Fruit fly (Drosophila melanogaster): ENCODE measurements around the gene bun.

Gene bun

dm6 chr2L:12413899-12414298 is 132.5 kb downstream of the bun start:
- TF ChIP-seq Pif1B (GFP tag; optimal IDR thresholded peaks at IDR 0.05) (no peak), CG32121 (GFP tag; IDR thresholded peaks at IDR 0.05) (no peak), CG15710 (tag; optimal IDR thresholded peaks at IDR 0.05) (peak; percentile 1), Pif1A (GFP tag; optimal IDR thresholded peaks at IDR 0.05) (no peak), CG17806 (tag; optimal IDR thresholded peaks at IDR 0.05) (no peak), CG14655 (GFP tag; optimal IDR thresholded peaks at IDR 0.05) (peak; percentile 17), CG8301 (tag; optimal IDR thresholded peaks at IDR 0.05) (peak; percentile 18), EcR (GFP tag; optimal IDR thresholded peaks at IDR 0.05) (no peak), CG8159 (tag; optimal IDR thresholded peaks at IDR 0.05) (peak; percentile 16)

DNA sequence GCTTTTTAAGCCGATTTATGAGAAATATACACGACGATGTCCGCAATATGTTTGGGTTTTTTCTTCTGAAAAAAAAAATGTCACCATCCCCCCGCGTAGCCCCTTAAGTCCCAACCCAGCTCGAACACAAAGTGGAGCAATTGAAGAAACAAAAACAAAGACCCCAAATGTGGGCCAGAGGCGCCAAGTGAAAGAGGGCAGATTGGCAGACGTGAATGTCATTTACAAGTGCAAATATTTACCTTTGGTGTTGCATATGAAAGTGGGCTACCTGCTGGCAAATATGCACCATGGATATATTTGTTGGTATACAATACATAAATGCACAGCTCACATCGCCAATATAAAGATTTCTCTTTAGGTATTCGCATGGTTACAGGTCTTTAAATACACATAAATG is 135.7 kb downstream of the bun start:
- 0 out of 3 replicates have a peak, but pooled peaks have one; percentile 8 for TF ChIP-seq CG4496 (GFP tag; IDR thresholded peaks at IDR 0.05)
- TF ChIP-seq CG32121 (GFP tag; IDR thresholded peaks at IDR 0.05), result no peak
- no peak for TF ChIP-seq Pif1A (GFP tag; optimal IDR thresholded peaks at IDR 0.05)
